Worm (Caenorhabditis elegans): Measurements from ENCODE around the gene sri-54.

Gene sri-54

DNA sequence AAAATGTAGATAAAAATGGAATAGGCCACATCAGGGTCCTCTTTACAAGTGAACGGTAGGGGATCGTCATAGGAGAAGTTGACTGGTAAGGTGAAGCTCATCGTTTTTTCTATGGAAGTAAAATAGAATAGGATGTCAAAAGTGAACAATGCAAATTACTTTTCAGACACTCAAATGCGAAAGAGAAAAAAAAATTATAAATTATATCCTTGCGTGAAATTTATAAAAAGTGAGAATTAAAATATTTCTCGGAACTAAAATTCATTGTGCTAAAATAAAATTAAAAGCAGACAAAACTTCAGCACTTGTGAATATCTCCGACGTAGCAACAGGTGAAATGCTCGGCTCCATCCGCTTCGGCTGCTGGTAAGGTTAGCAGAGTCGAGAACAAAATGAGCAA lies 44.4 kb downstream of the sri-54 start, which contains the start of gene srg-22:
Gene srg-22, minus strand, starts transcription at position 101 of the 400 bp plus-strand sequence.
- no peak for TF ChIP-seq snpc-4 (tag; optimal IDR thresholded peaks at IDR 0.05)
- no peak for TF ChIP-seq ama-1 (optimal IDR thresholded peaks at IDR 0.05)
- no peak for TF ChIP-seq ztf-11 (tag; optimal IDR thresholded peaks at IDR 0.05)
- no peak for TF ChIP-seq nhr-6 (tag; optimal IDR thresholded peaks at IDR 0.05)
- TF ChIP-seq sma-3 (GFP tag; optimal IDR thresholded peaks at IDR 0.05), result no peak
- TF ChIP-seq lin-39 (tag; optimal IDR thresholded peaks at IDR 0.05), result no peak
- no peak for TF ChIP-seq aly-2 (tag; optimal IDR thresholded peaks at IDR 0.05)
- TF ChIP-seq nhr-11 (tag; optimal IDR thresholded peaks at IDR 0.05), result no peak
- TF ChIP-seq blmp-1 (tag; optimal IDR thresholded peaks at IDR 0.05; ENCODE audit: insufficient read depth), result no peak
- TF ChIP-seq ztf-4 (tag; optimal IDR thresholded peaks at IDR 0.05), result no peak
- no peak for TF ChIP-seq nhr-23 (tag; optimal IDR thresholded peaks at IDR 0.05)
- TF ChIP-seq elt-1 (tag; optimal IDR thresholded peaks at IDR 0.05), result no peak
- TF ChIP-seq nhr-21 (tag; optimal IDR thresholded peaks at IDR 0.05), result no peak
- TF ChIP-seq unc-55 (GFP tag; optimal IDR thresholded peaks at IDR 0.05), result no peak
- TF ChIP-seq sem-4 (tag; optimal IDR thresholded peaks at IDR 0.05), result no peak
- no peak for TF ChIP-seq ztf-1 (GFP tag; conservative IDR thresholded peaks at IDR 0.05)

DNA sequence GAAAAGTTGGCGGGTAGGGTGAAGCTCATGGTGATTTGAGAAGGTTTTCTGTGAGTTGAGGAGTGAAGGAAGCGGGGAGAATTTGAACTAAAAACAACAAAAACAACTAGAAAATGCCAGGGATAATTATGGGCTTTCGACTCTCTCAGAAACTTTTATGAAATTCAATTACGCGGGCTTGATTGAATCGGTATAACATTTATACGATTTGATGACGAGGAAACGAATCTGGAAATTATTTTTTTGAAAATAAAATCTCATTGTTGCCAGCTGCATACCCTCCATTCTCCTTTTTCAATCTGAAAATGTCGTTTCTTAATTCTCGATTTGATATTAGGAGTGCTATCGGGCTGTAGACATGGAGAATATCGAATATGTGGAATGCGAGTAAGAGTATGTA lies 46.4 kb downstream of the sri-54 start, which contains the start of gene srg-21:
Gene srg-21, minus strand, starts transcription at position 101 of the 400 bp plus-strand sequence.
- TF ChIP-seq mbf-1 (tag; optimal IDR thresholded peaks at IDR 0.05) (no peak), C34F6.9 (tag; optimal IDR thresholded peaks at IDR 0.05) (no peak), lsy-2 (tag; optimal IDR thresholded peaks at IDR 0.05) (no peak), ZK546.5 (tag; optimal IDR thresholded peaks at IDR 0.05) (no peak), snpc-4 (tag; optimal IDR thresholded peaks at IDR 0.05) (no peak), nhr-25 (tag; optimal IDR thresholded peaks at IDR 0.05) (no peak)

DNA sequence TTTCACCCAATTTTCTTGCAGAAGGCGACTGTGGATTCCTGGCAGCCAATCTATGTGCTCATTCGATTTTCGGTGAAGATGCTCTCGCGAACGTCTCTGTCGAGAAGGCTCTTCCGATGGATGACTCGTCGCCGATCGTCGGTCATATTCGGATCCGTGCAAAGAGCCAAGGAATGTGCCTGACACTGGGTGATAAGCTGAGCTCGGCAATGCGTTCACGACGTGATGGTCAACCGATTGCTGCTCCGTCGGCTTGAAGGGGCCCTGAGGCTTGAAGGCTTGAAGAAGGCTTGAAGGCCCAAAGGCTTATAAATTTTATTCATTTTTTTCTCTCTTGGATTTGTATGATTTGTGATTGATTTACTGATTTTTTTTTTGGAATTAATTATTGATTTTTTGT lies 50.6 kb downstream of the sri-54 start:
- TF ChIP-seq ZK546.5 (tag; optimal IDR thresholded peaks at IDR 0.05), result no peak

Measured in whole organism, L2 larva.